Worm (Caenorhabditis elegans): ENCODE results near the gene F41H10.2.

Gene F41H10.2

DNA sequence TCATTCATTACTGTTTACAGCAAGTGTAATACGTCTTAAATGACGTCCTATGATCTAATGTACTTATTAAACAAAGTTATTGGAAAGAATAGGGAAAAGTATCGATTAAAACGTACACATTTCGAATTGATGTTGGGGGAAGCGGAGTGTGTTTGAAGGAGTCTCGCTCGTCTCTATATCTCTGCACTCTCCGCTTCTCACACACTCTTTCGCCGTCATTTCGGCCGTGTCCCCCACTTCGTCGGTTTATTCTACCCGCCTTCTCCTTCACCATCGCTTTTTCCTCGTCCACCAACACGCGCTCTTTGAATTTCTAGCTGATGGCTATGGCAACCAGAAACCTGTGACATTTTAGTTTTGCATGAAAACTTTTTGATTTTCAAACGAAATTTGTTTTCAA lies 12.6 kb upstream of the F41H10.2 start:
- no peak for TF ChIP-seq unc-39 (tag; optimal IDR thresholded peaks at IDR 0.05)
- no peak for TF ChIP-seq nhr-11 (tag; optimal IDR thresholded peaks at IDR 0.05)
- no peak for TF ChIP-seq snpc-4 (tag; optimal IDR thresholded peaks at IDR 0.05)
- TF ChIP-seq ces-1 (GFP tag; optimal IDR thresholded peaks at IDR 0.05), result no peak
- no peak for TF ChIP-seq ZK546.5 (tag; optimal IDR thresholded peaks at IDR 0.05)
- TF ChIP-seq jun-1 (tag; optimal IDR thresholded peaks at IDR 0.05), result no peak
- TF ChIP-seq nhr-77 (tag; optimal IDR thresholded peaks at IDR 0.05), result no peak
- TF ChIP-seq lir-3 (tag; optimal IDR thresholded peaks at IDR 0.05), result no peak
- TF ChIP-seq F26F4.8 (GFP tag; conservative IDR thresholded peaks at IDR 0.05), result no peak
- TF ChIP-seq fos-1 (tag; optimal IDR thresholded peaks at IDR 0.05), result no peak
- no peak for TF ChIP-seq ceh-62 (tag; optimal IDR thresholded peaks at IDR 0.05)
- TF ChIP-seq ama-1 (optimal IDR thresholded peaks at IDR 0.05), result peak; percentile 21
- TF ChIP-seq T20F7.1 (GFP tag; optimal IDR thresholded peaks at IDR 0.05), result no peak
- TF ChIP-seq Y48G9A.11 (GFP tag; IDR thresholded peaks at IDR 0.05), result no peak; the same call in 1 of the 2 replicates
- no peak for TF ChIP-seq nhr-25 (tag; optimal IDR thresholded peaks at IDR 0.05; ENCODE audit: borderline replicate concordance, insufficient read depth)
- TF ChIP-seq nhr-41 (GFP tag; IDR thresholded peaks at IDR 0.05), result no peak
- TF ChIP-seq aly-2 (tag; optimal IDR thresholded peaks at IDR 0.05), result no peak
- peak; percentile 35 for TF ChIP-seq mep-1 (tag; optimal IDR thresholded peaks at IDR 0.05)
- TF ChIP-seq saeg-2 (GFP tag; IDR thresholded peaks at IDR 0.05), result no peak
- no peak for TF ChIP-seq skn-1 (tag; optimal IDR thresholded peaks at IDR 0.05)
- TF ChIP-seq attf-4 (tag; optimal IDR thresholded peaks at IDR 0.05), result no peak
- no peak for TF ChIP-seq pha-4 (GFP tag; IDR thresholded peaks at IDR 0.05)
- no peak for TF ChIP-seq pha-4 (tag; optimal IDR thresholded peaks at IDR 0.05)
- TF ChIP-seq nhr-48 (tag; optimal IDR thresholded peaks at IDR 0.05), result no peak
- no peak for TF ChIP-seq ztf-7 (tag; optimal IDR thresholded peaks at IDR 0.05)
- TF ChIP-seq hlh-11 (tag; optimal IDR thresholded peaks at IDR 0.05), result peak; percentile 33
- TF ChIP-seq nhr-6 (tag; optimal IDR thresholded peaks at IDR 0.05), result peak; percentile 58
- TF ChIP-seq F10B5.3 (tag; optimal IDR thresholded peaks at IDR 0.05), result no peak
- TF ChIP-seq nhr-237 (tag; optimal IDR thresholded peaks at IDR 0.05), result no peak
- TF ChIP-seq lin-29 (GFP tag; IDR thresholded peaks at IDR 0.05), result no peak
- no peak for TF ChIP-seq F44E2.7 (GFP tag; IDR thresholded peaks at IDR 0.05)
- 0 out of 2 replicates have a peak, but pooled peaks have one; percentile 33 for TF ChIP-seq T26A8.4 (GFP tag; IDR thresholded peaks at IDR 0.05)
- no peak for TF ChIP-seq lim-7 (GFP tag; IDR thresholded peaks at IDR 0.05)
- no peak for TF ChIP-seq nhr-42 (GFP tag; IDR thresholded peaks at IDR 0.05)
- TF ChIP-seq D1046.2 (GFP tag; IDR thresholded peaks at IDR 0.05), result no peak
- TF ChIP-seq ceh-20 (GFP tag; IDR thresholded peaks at IDR 0.05), result no peak
- TF ChIP-seq dve-1 (tag; optimal IDR thresholded peaks at IDR 0.05; ENCODE audit: insufficient read depth), result peak; percentile 15
- TF ChIP-seq nhr-10 (tag; optimal IDR thresholded peaks at IDR 0.05), result no peak
- peak; percentile 43 for TF ChIP-seq dpl-1 (GFP tag; optimal IDR thresholded peaks at IDR 0.05)
- peak; percentile 26 for TF ChIP-seq aha-1 (tag)
- peak; percentile 67 for TF ChIP-seq mes-2 (tag; optimal IDR thresholded peaks at IDR 0.05; ENCODE audit: poor library complexity, severe bottlenecking)
- TF ChIP-seq lsy-2 (tag; optimal IDR thresholded peaks at IDR 0.05), result peak in 1 of 2 experiments; percentile 50
- TF ChIP-seq daf-16 (GFP tag; optimal IDR thresholded peaks at IDR 0.05), result no peak
- TF ChIP-seq daf-16 (tag; optimal IDR thresholded peaks at IDR 0.05), result peak; percentile 28
- TF ChIP-seq nhr-28 (tag; optimal IDR thresholded peaks at IDR 0.05), result peak; percentile 33
- no peak for TF ChIP-seq ceh-32 (tag; optimal IDR thresholded peaks at IDR 0.05; ENCODE audit: poor library complexity)
- peak; percentile 49; the same call in 1 of the 2 replicates for TF ChIP-seq snpc-1.2 (GFP tag; IDR thresholded peaks at IDR 0.05)
- TF ChIP-seq spr-1 (tag; optimal IDR thresholded peaks at IDR 0.05), result no peak
- no peak for TF ChIP-seq R02D3.7 (tag; optimal IDR thresholded peaks at IDR 0.05)
- no peak for TF ChIP-seq nhr-102 (tag; optimal IDR thresholded peaks at IDR 0.05)
- TF ChIP-seq unc-62 (GFP tag; optimal IDR thresholded peaks at IDR 0.05 in 1 of 2), result no peak
- TF ChIP-seq unc-62 (tag; optimal IDR thresholded peaks at IDR 0.05), result no peak
- TF ChIP-seq daf-8 (GFP tag; IDR thresholded peaks at IDR 0.05), result no peak
- TF ChIP-seq lin-38 (GFP tag; IDR thresholded peaks at IDR 0.05), result peak; percentile 65

Data from whole organism, L4 larva.